Worm (Caenorhabditis elegans) whole organism, L4/young adult: ENCODE measurements around the gene mtm-5.

Source experiments
- W03F9.2 ChIP-seq: fragments of 150-350 bp; optimal IDR thresholded peaks from 2 replicates; lab custom pipeline; 2014; ENCODE audit warnings: missing biosample characterization, missing genetic modification characterization
- dao-5 ChIP-seq: sonication (generic microtip); optimal IDR thresholded peaks from 2 replicates; lab custom pipeline; 2016; ENCODE audit warnings: missing genotype, missing genetic modification characterization, moderate library complexity, missing compliant biosample characterization
- him-1 ChIP-seq: sonication (generic microtip); optimal IDR thresholded peaks from 2 replicates; lab custom pipeline; 2016; ENCODE audit warnings: missing genotype, missing genetic modification reagents, missing genetic modification characterization, missing compliant biosample characterization

The mtm-5 gene

ce11 chrX:5243382-5243979 lies at the start of gene mtm-5:
mtm-5 (minus strand) TSS chrX:5243408.
- TF ChIP-seq dao-5 (tag; lab: Kevin White, UChicago) (no peak), W03F9.2 (tag; lab: Kevin White, UChicago) (no peak), him-1 (tag; lab: Kevin White, UChicago) (no peak)

- TF ChIP-seq dao-5 (tag; lab: Kevin White, UChicago) = no peak
- TF ChIP-seq him-1 (tag; lab: Kevin White, UChicago) = no peak
- no peak for TF ChIP-seq W03F9.2 (tag; lab: Kevin White, UChicago)
These were observed 45.9 kb upstream of the mtm-5 start for ce11 chrX:5289106-5289505.

ce11 chrX:5283531-5283930 lies 40.3 kb upstream of the mtm-5 start, which contains the start of gene vps-41:
vps-41 (plus strand) TSS chrX:5283831.
- TF ChIP-seq dao-5 (tag; lab: Kevin White, UChicago) (no peak), him-1 (tag; lab: Kevin White, UChicago) (no peak), W03F9.2 (tag; lab: Kevin White, UChicago) (no peak)

ce11 chrX:5279674-5280073 lies 36.5 kb upstream of the mtm-5 start, which contains the start of gene rga-8:
rga-8 (minus strand) TSS chrX:5279774.
- TF ChIP-seq him-1 (tag; lab: Kevin White, UChicago) (no peak), dao-5 (tag; lab: Kevin White, UChicago) (no peak), W03F9.2 (tag; lab: Kevin White, UChicago) (no peak)

- TF ChIP-seq dao-5 (tag; lab: Kevin White, UChicago) (no peak), W03F9.2 (tag; lab: Kevin White, UChicago) (no peak), him-1 (tag; lab: Kevin White, UChicago) (no peak)
These were observed 36.0 kb upstream of the mtm-5 start, which contains the start of gene Y34B4A.2 for ce11 chrX:5279170-5279635. Y34B4A.2 (plus strand) TSS chrX:5279497.

- TF ChIP-seq him-1 (tag; lab: Kevin White, UChicago) (no peak), W03F9.2 (tag; lab: Kevin White, UChicago) (no peak), dao-5 (tag; lab: Kevin White, UChicago) (no peak)
These were observed 35.0 kb upstream of the mtm-5 start for ce11 chrX:5278249-5278648.

- TF ChIP-seq W03F9.2 (tag; lab: Kevin White, UChicago) (no peak), him-1 (tag; lab: Kevin White, UChicago) (no peak), dao-5 (tag; lab: Kevin White, UChicago) (no peak)
These were observed 33.6 kb upstream of the mtm-5 start for ce11 chrX:5276772-5277171.

ce11 chrX:5275209-5275608 lies 32.0 kb upstream of the mtm-5 start, which contains the start of gene hst-6:
hst-6 (plus strand) TSS chrX:5275561.
- no peak for TF ChIP-seq W03F9.2 (tag; lab: Kevin White, UChicago)

ce11 chrX:5269359-5269758 lies 26.2 kb upstream of the mtm-5 start:
- no peak for TF ChIP-seq W03F9.2 (tag; lab: Kevin White, UChicago)
- no peak for TF ChIP-seq him-1 (tag; lab: Kevin White, UChicago)
- no peak for TF ChIP-seq dao-5 (tag; lab: Kevin White, UChicago)

- TF ChIP-seq dao-5 (tag; lab: Kevin White, UChicago) (no peak), him-1 (tag; lab: Kevin White, UChicago) (no peak), W03F9.2 (tag; lab: Kevin White, UChicago) (no peak)
These were observed 24.9 kb upstream of the mtm-5 start for ce11 chrX:5268062-5268461.

ce11 chrX:5265356-5265755 lies 22.1 kb upstream of the mtm-5 start:
- TF ChIP-seq dao-5 (tag; lab: Kevin White, UChicago) (no peak), him-1 (tag; lab: Kevin White, UChicago) (no peak), W03F9.2 (tag; lab: Kevin White, UChicago) (no peak)

ce11 chrX:5264026-5264425 lies 20.8 kb upstream of the mtm-5 start, which contains the start of gene Y34B4A.4:
Y34B4A.4 (plus strand) TSS chrX:5264326.
- TF ChIP-seq dao-5 (tag; lab: Kevin White, UChicago) = no peak
- TF ChIP-seq him-1 (tag; lab: Kevin White, UChicago) = no peak
- TF ChIP-seq W03F9.2 (tag; lab: Kevin White, UChicago) = no peak

ce11 chrX:5263585-5263984 lies 20.4 kb upstream of the mtm-5 start:
- TF ChIP-seq dao-5 (tag; lab: Kevin White, UChicago) (no peak), him-1 (tag; lab: Kevin White, UChicago) (no peak), W03F9.2 (tag; lab: Kevin White, UChicago) (no peak)

- TF ChIP-seq dao-5 (tag; lab: Kevin White, UChicago) (no peak), W03F9.2 (tag; lab: Kevin White, UChicago) (no peak), him-1 (tag; lab: Kevin White, UChicago) (no peak)
These were observed 18.8 kb upstream of the mtm-5 start for ce11 chrX:5262033-5262432.
